Worm (Caenorhabditis elegans) whole organism, L2 larva: ENCODE measurements around the gene nhr-226.

ENCODE experiments used
- C34F6.9 ChIP-seq: fragments of 150-350 bp; optimal IDR thresholded peaks from 2 replicates; lab custom pipeline; 2014; ENCODE audit warnings: missing biosample characterization, missing genetic modification characterization
- Y55F3AM.14 ChIP-seq: fragments of 200-800 bp; sonication (Bioruptor generic); optimal IDR thresholded peaks from 2 replicates; lab custom pipeline; 2018; ENCODE audit warnings: mild to moderate bottlenecking, missing genetic modification characterization, missing compliant biosample characterization
- ZK546.5 ChIP-seq: sonication (generic microtip); optimal IDR thresholded peaks from 2 replicates; lab custom pipeline; 2017; ENCODE audit warnings: missing biosample characterization, missing genetic modification characterization
- aly-2 ChIP-seq: fragments of 150-350 bp; optimal IDR thresholded peaks from 2 replicates; lab custom pipeline; 2014; ENCODE audit warnings: missing biosample characterization, missing genetic modification characterization
- ama-1 ChIP-seq: fragments of 150-350 bp; optimal IDR thresholded peaks from 2 replicates; lab custom pipeline; 2018; ENCODE audit warnings: inconsistent platforms
- blmp-1 ChIP-seq: sonication (generic microtip); optimal IDR thresholded peaks from 2 replicates; lab custom pipeline; 2017; ENCODE audit warnings: missing genetic modification characterization, mild to moderate bottlenecking, missing compliant biosample characterization, antibody characterized with exemption, moderate library complexity; ENCODE audit not compliant: insufficient read depth
- ceh-82 ChIP-seq: fragments of 150-350 bp; optimal IDR thresholded peaks from 2 replicates; lab custom pipeline; 2014; ENCODE audit warnings: missing biosample characterization, missing genetic modification characterization
- crh-2 ChIP-seq: sonication (generic microtip); optimal IDR thresholded peaks from 2 replicates; lab custom pipeline; 2017; ENCODE audit warnings: missing biosample characterization, missing genetic modification characterization
- egl-27 ChIP-seq: sonication (generic microtip); optimal IDR thresholded peaks from 3 replicates; lab custom pipeline; 2017; ENCODE audit warnings: missing biosample characterization, missing genetic modification reagents, missing genetic modification characterization
- elt-1 ChIP-seq: fragments of 150-350 bp; optimal IDR thresholded peaks from 2 replicates; lab custom pipeline; 2014; ENCODE audit warnings: missing biosample characterization, missing genetic modification characterization
- elt-3 ChIP-seq: sonication (generic microtip); optimal IDR thresholded peaks from 2 replicates; lab custom pipeline; 2017; ENCODE audit warnings: missing biosample characterization, missing genetic modification characterization
- fos-1 ChIP-seq: fragments of 150-350 bp; optimal IDR thresholded peaks from 2 replicates; lab custom pipeline; 2014; ENCODE audit warnings: missing biosample characterization, missing genetic modification characterization
- gmeb-1 ChIP-seq: fragments of 150-350 bp; optimal IDR thresholded peaks from 2 replicates; lab custom pipeline; 2014; ENCODE audit warnings: missing biosample characterization, missing genetic modification characterization
- lin-11 ChIP-seq: fragments of 150-350 bp; sonication (generic microtip); optimal IDR thresholded peaks from 2 replicates; lab custom pipeline; 2014; ENCODE audit warnings: missing biosample characterization, missing genetic modification characterization, inconsistent platforms, mixed read lengths
- lin-13 ChIP-seq: fragments of 150-350 bp; optimal IDR thresholded peaks from 2 replicates; lab custom pipeline; 2014; ENCODE audit warnings: missing biosample characterization, missing genetic modification reagents, missing genetic modification characterization
- mab-5 ChIP-seq: fragments of 150-350 bp; optimal IDR thresholded peaks from 2 replicates; lab custom pipeline; 2014; ENCODE audit warnings: missing biosample characterization, missing genetic modification characterization
- mdl-1 ChIP-seq, 2 experiments: fragments of 150-350 bp in 1 of 2; sonication (generic microtip) in 1 of 2; optimal IDR thresholded peaks; 2 replicates each; lab custom pipeline; 2017; ENCODE audit warnings: missing biosample characterization in 2 of 2, missing genetic modification characterization in 2 of 2
- nhr-10 ChIP-seq: sonication (generic microtip); optimal IDR thresholded peaks from 2 replicates; lab custom pipeline; 2017; ENCODE audit warnings: missing biosample characterization, missing genetic modification characterization
- nhr-11 ChIP-seq: fragments of 150-350 bp; optimal IDR thresholded peaks from 2 replicates; lab custom pipeline; 2014; ENCODE audit warnings: missing biosample characterization, missing genetic modification characterization
- nhr-12 ChIP-seq: fragments of 150-350 bp; optimal IDR thresholded peaks from 2 replicates; lab custom pipeline; 2014; ENCODE audit warnings: missing biosample characterization, missing genetic modification characterization
- nhr-129 ChIP-seq: fragments of 150-350 bp; optimal IDR thresholded peaks from 2 replicates; lab custom pipeline; 2014; ENCODE audit warnings: missing biosample characterization, missing genetic modification characterization
- nhr-21 ChIP-seq: fragments of 150-350 bp; optimal IDR thresholded peaks from 2 replicates; lab custom pipeline; 2014; ENCODE audit warnings: missing biosample characterization, missing genetic modification characterization
- nhr-23 ChIP-seq: fragments of 150-350 bp; optimal IDR thresholded peaks from 2 replicates; lab custom pipeline; 2014; ENCODE audit warnings: missing biosample characterization, missing genetic modification reagents, missing genetic modification characterization
- nhr-77 ChIP-seq: fragments of 150-350 bp; optimal IDR thresholded peaks from 2 replicates; lab custom pipeline; 2014; ENCODE audit warnings: missing biosample characterization, missing genetic modification characterization
- sem-4 ChIP-seq: fragments of 150-350 bp; optimal IDR thresholded peaks from 2 replicates; lab custom pipeline; 2014; ENCODE audit warnings: missing biosample characterization, missing genetic modification reagents, missing genetic modification characterization
- skn-1 ChIP-seq: sonication (generic microtip); optimal IDR thresholded peaks from 2 replicates; lab custom pipeline; 2017; ENCODE audit warnings: missing biosample characterization, missing genetic modification characterization
- sma-3 ChIP-seq: sonication (generic microtip); optimal IDR thresholded peaks from 2 replicates; lab custom pipeline; 2016; ENCODE audit warnings: missing genetic modification reagents, missing genetic modification characterization, missing compliant biosample characterization
- sma-9 ChIP-seq, 2 experiments: fragments of 150-350 bp in 1 of 2; sonication (generic microtip) in 1 of 2; optimal IDR thresholded peaks; 2 replicates each; lab custom pipeline; 2014 to 2016; ENCODE audit warnings: missing genetic modification characterization in 2 of 2, mild to moderate bottlenecking in 1 of 2, missing biosample characterization in 1 of 2, missing compliant biosample characterization in 1 of 2, missing genetic modification reagents in 1 of 2, moderate library complexity in 1 of 2
- snpc-4 ChIP-seq: fragments of 150-350 bp; optimal IDR thresholded peaks from 2 replicates; lab custom pipeline; 2014; ENCODE audit warnings: missing biosample characterization, missing genetic modification characterization
- unc-55 ChIP-seq: fragments of 150-350 bp; sonication (generic microtip); optimal IDR thresholded peaks from 3 replicates; lab custom pipeline; 2014; ENCODE audit warnings: missing biosample characterization, missing genetic modification reagents, missing genetic modification characterization
- unc-62 ChIP-seq: fragments of 150-350 bp; optimal IDR thresholded peaks from 2 replicates; lab custom pipeline; 2014; ENCODE audit warnings: missing biosample characterization, missing genetic modification reagents, missing genetic modification characterization
- ztf-1 ChIP-seq: fragments of 200-800 bp; sonication (Bioruptor generic); conservative IDR thresholded peaks from 2 replicates; pipeline ENCODE4 v1.3.6; 2022; ENCODE audit warnings: missing genetic modification characterization, missing compliant biosample characterization
- ztf-11 ChIP-seq: sonication (generic microtip); optimal IDR thresholded peaks from 2 replicates; lab custom pipeline; 2017; ENCODE audit warnings: missing biosample characterization, missing genetic modification characterization
- ztf-4 ChIP-seq: fragments of 150-350 bp; optimal IDR thresholded peaks from 2 replicates; lab custom pipeline; 2014; ENCODE audit warnings: missing biosample characterization, missing genetic modification characterization

The nhr-226 gene

DNA sequence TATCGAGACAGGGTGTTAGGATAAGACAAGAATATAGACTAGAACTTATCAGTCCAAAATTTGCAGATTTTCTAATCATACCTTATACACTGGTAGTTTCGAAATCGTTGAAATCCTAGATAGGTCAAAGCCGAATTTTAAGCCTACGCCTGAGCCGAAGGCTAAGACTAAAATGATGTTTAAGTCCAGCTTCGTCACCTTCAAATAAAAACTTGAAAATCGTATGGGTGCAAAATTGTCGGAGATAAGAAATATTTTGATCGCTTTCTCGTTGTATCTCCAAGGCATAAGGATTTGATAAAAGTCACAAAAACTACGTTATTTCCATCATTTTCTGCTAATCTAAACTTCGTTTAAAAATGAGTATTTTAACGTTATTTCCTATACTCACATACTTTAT lies 34.0 kb upstream of the nhr-226 start, which contains the start of gene F41B5.12:
F41B5.12 (plus strand) TSS at position 301 of the 400 bp plus-strand sequence.
- TF ChIP-seq ceh-82 (tag; lab: Kevin White, UChicago) (no peak), Y55F3AM.14 (GFP tag; lab: Kevin White, UChicago) (no peak), nhr-129 (no peak), unc-55 (no peak), elt-3 (tag; lab: Kevin White, UChicago) (no peak), sma-9 (GFP tag; optimal IDR thresholded peaks at IDR 0.05; lab: Kevin White, UChicago) (no peak), sma-9 (tag; optimal IDR thresholded peaks at IDR 0.05; lab: Kevin White, UChicago) (no peak), nhr-10 (tag; lab: Kevin White, UChicago) (no peak), ztf-1 (GFP tag; lab: Robert Waterston, UW) (no peak)

DNA sequence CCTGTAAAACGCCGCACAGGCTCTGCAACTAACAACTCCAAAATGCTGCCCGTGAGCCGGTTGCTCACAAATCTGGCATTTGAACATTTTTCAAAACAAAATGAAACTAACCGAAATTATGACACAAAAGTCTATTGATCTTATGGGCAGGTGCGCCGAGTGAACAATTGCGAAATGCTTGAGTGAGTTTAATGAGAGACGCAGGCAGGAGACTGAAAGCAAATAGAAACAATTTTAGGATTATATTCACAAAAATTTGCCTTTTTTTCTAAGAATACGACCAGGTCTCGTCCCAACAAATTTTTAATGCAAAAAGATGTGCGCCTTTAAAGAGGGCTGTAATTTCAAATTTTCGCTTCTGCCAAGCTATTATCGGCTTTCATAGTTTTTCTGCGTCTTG lies 30.2 kb upstream of the nhr-226 start, which contains the start of gene nhr-183:
nhr-183 (minus strand) TSS at position 180 of the 400 bp plus-strand sequence.
- no peak for TF ChIP-seq lin-11 (tag; lab: Kevin White, UChicago)
- TF ChIP-seq elt-1 (tag; lab: Kevin White, UChicago), result no peak
- no peak for TF ChIP-seq aly-2 (tag; lab: Kevin White, UChicago)
- no peak for TF ChIP-seq skn-1
- TF ChIP-seq ama-1 (lab: Kevin White, UChicago), result no peak
- TF ChIP-seq nhr-11, result no peak
- no peak for TF ChIP-seq ztf-4 (tag; lab: Kevin White, UChicago)
- TF ChIP-seq blmp-1 (tag; lab: Kevin White, UChicago), result no peak
- TF ChIP-seq sma-3 (GFP tag; lab: Kevin White, UChicago), result no peak
- TF ChIP-seq ztf-11 (tag; lab: Kevin White, UChicago), result no peak
- no peak for TF ChIP-seq nhr-21 (tag; lab: Kevin White, UChicago)
- no peak for TF ChIP-seq snpc-4 (tag; lab: Kevin White, UChicago)
- no peak for TF ChIP-seq mab-5 (tag; lab: Kevin White, UChicago)
- TF ChIP-seq sem-4 (tag; lab: Kevin White, UChicago), result no peak
- no peak for TF ChIP-seq nhr-129
- TF ChIP-seq ztf-1 (GFP tag; lab: Robert Waterston, UW), result no peak
- TF ChIP-seq nhr-23 (tag; lab: Kevin White, UChicago), result no peak
- TF ChIP-seq ZK546.5, result no peak
- no peak for TF ChIP-seq elt-3 (tag; lab: Kevin White, UChicago)
- TF ChIP-seq C34F6.9 (tag; lab: Kevin White, UChicago), result no peak

DNA sequence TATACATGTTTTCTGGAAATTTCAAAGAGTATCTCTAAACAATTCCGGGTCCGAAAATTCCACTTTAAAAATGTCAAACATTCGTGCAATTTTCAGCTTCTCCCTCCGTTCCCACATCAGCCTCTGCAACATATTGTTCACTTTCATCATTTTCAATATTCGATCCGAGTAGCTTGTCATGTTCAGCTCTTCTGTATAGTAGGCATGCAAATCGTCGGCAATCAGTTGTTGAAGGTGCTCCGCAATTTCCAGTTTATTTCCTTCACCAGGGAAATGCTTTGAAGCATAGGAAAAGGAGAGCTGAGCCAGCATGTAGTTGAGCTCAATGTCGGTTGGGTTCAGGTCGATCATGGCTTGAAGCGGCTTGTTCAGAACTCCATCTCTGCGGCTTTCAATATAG lies 29.8 kb upstream of the nhr-226 start:
- no peak for TF ChIP-seq sma-9 (GFP tag; optimal IDR thresholded peaks at IDR 0.05; lab: Kevin White, UChicago)
- no peak for TF ChIP-seq sma-9 (tag; optimal IDR thresholded peaks at IDR 0.05; lab: Kevin White, UChicago)
- TF ChIP-seq mdl-1 (tag; optimal IDR thresholded peaks at IDR 0.05; lab: Kevin White, UChicago), result no peak
- no peak for TF ChIP-seq lin-13 (GFP tag; lab: Kevin White, UChicago)
- no peak for TF ChIP-seq gmeb-1
- no peak for TF ChIP-seq ZK546.5

DNA sequence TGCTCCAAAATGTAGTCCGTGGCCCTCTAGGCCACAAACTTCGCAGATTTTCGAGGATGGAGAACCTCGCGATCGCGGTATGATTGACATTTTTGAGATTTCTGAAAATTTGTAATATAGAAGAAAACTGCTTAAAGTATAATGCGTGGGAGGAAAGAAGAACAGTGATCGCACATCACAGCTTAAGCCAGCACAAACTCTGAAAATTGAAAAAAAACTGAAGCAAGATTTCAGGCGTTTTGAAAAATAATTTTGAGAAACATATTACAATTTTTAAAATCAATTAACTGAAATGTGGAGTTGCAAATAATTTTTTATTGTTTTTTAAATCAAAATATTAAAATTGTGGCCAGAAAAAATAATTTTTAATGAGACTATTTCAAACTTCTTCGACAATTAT lies 27.7 kb upstream of the nhr-226 start, which contains the start of gene nhr-275:
nhr-275 (minus strand) TSS at position 101 of the 400 bp plus-strand sequence.
- TF ChIP-seq ZK546.5 (no peak), crh-2 (tag; lab: Kevin White, UChicago) (no peak), nhr-12 (tag; lab: Kevin White, UChicago) (no peak), egl-27 (no peak), ceh-82 (tag; lab: Kevin White, UChicago) (no peak), nhr-129 (no peak), ama-1 (lab: Kevin White, UChicago) (no peak), unc-62 (GFP tag; lab: Kevin White, UChicago) (no peak), fos-1 (no peak)

DNA sequence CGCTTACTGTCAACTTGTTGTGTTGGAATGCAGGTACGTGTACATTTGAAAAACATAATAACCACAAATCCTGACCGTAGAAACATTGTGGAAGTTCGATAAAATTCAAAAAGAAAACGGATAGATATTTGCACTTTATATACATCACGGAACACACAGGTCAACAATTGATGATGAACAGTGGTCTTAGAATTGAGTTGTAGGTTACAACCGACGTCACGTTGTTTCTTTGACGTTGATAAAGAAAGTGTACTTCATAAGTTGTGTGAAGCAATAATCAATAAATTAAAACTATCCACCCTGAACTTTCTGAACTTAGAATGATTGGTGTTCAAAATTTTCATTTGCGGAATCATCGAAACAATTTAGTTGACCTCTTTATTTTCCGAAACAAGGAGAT lies 22.9 kb upstream of the nhr-226 start, which contains the start of gene Y5H2A.1:
Y5H2A.1 (minus strand) TSS at position 101 of the 400 bp plus-strand sequence.
- TF ChIP-seq nhr-10 (tag; lab: Kevin White, UChicago) (no peak), elt-3 (tag; lab: Kevin White, UChicago) (no peak), snpc-4 (tag; lab: Kevin White, UChicago) (no peak), nhr-77 (tag; lab: Kevin White, UChicago) (no peak), nhr-23 (tag; lab: Kevin White, UChicago) (no peak), elt-1 (tag; lab: Kevin White, UChicago) (no peak), ztf-1 (GFP tag; lab: Robert Waterston, UW) (no peak)
